Worm (Caenorhabditis elegans) whole organism, mixed stage, embryonic: ENCODE measurements around the gene arle-14.

Experiments used
- lin-13 ChIP-seq: fragments of 150-350 bp; optimal IDR thresholded peaks from 2 replicates; lab custom pipeline; 2014; ENCODE audit warnings: missing biosample characterization, missing genetic modification characterization
- nhr-28 ChIP-seq: fragments of 150-350 bp; optimal IDR thresholded peaks from 2 replicates; lab custom pipeline; 2014; ENCODE audit warnings: missing biosample characterization, missing genetic modification characterization
- nhr-76 ChIP-seq: sonication (generic microtip); optimal IDR thresholded peaks from 2 replicates; lab custom pipeline; 2017; ENCODE audit warnings: missing biosample characterization, missing genetic modification characterization
- pha-4 ChIP-seq: fragments of 150-350 bp; optimal IDR thresholded peaks from 2 replicates; lab custom pipeline; 2018; ENCODE audit warnings: missing biosample characterization, missing genetic modification reagents, missing genetic modification characterization
- snpc-4 ChIP-seq: fragments of 150-350 bp; optimal IDR thresholded peaks from 2 replicates; lab custom pipeline; 2014; ENCODE audit warnings: missing biosample characterization, missing genetic modification characterization
- unc-62 ChIP-seq: fragments of 150-350 bp; optimal IDR thresholded peaks from 2 replicates; lab custom pipeline; 2014; ENCODE audit warnings: missing biosample characterization, missing genetic modification reagents, missing genetic modification characterization

DNA sequence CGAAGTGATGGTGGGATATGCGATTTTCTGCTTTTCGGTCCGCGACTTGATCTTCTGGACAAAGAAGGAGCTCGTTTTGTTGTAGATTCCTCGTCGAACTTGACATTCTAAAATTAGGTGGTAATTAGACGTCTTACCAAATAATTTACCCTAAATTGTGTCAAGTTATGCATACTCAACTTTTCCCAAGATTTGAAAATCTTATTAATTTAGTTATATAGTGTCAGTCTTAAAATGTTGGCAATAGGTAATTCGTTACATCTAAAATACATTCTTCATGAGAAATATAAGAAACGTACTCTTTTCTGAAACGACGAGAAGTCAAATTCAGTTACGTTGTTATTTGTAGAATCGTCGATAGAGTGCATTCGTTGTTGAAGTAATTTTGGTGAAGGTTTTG, 14.8 kb downstream of the arle-14 start:
- TF ChIP-seq pha-4 (no peak), snpc-4 (tag; lab: Kevin White, UChicago) (no peak), nhr-76 (no peak), lin-13 (no peak), unc-62 (no peak), nhr-28 (tag; lab: Kevin White, UChicago) (no peak)
